Fruit fly (Drosophila melanogaster) whole organism, embryonic: ENCODE results near the gene Lrch.

Experiments used
- Ada2b ChIP-seq: fragments of 200-800 bp; sonication (Bioruptor generic); IDR thresholded peaks from 2 replicates; pipeline ENCODE4 v1.3.6; 2022; ENCODE audit warnings: missing biosample characterization, missing genetic modification characterization
- Atf-2 ChIP-seq: fragments of 200-800 bp; sonication (Bioruptor generic); optimal IDR thresholded peaks from 2 replicates; lab custom pipeline; 2016; ENCODE audit warnings: missing biosample characterization, missing genetic modification characterization
- Blimp-1 ChIP-seq: fragments of 200-800 bp; sonication (Bioruptor generic); optimal IDR thresholded peaks from 3 replicates; lab custom pipeline; 2018; ENCODE audit warnings: missing biosample characterization, missing genetic modification characterization, mild to moderate bottlenecking, moderate library complexity, missing genetic modification reagents
- CG10321 ChIP-seq: fragments of 200-800 bp; sonication (Bioruptor generic); IDR thresholded peaks from 2 replicates; pipeline ENCODE4 v1.3.6; 2022; ENCODE audit warnings: missing biosample characterization, missing genetic modification characterization
- CG12104 ChIP-seq: fragments of 200-800 bp; sonication (Bioruptor generic); optimal IDR thresholded peaks from 3 replicates; lab custom pipeline; 2016; ENCODE audit warnings: missing biosample characterization, missing genetic modification characterization
- CG12219 ChIP-seq: fragments of 200-800 bp; sonication (Bioruptor generic); optimal IDR thresholded peaks from 3 replicates; lab custom pipeline; 2018; ENCODE audit warnings: missing biosample characterization, mild to moderate bottlenecking, missing genetic modification characterization
- CG13123 ChIP-seq: fragments of 200-800 bp; sonication (Bioruptor generic); optimal IDR thresholded peaks from 2 replicates; lab custom pipeline; 2016; ENCODE audit warnings: missing biosample characterization, missing genetic modification characterization
- CG13624 ChIP-seq: fragments of 200-800 bp; sonication (Bioruptor generic); optimal IDR thresholded peaks from 2 replicates; lab custom pipeline; 2016; ENCODE audit warnings: missing biosample characterization, missing genetic modification characterization
- CG14050 ChIP-seq: fragments of 200-800 bp; sonication (Bioruptor generic); IDR thresholded peaks from 3 replicates; pipeline ENCODE4 v1.3.6; 2022; ENCODE audit warnings: missing biosample characterization, missing genetic modification characterization
- CG14441 ChIP-seq: fragments of 200-800 bp; sonication (Bioruptor generic); IDR thresholded peaks from 2 replicates; pipeline ENCODE4 v1.3.6; 2022; ENCODE audit warnings: missing biosample characterization, missing genetic modification characterization
- CG1647 ChIP-seq: fragments of 200-800 bp; sonication (Bioruptor generic); optimal IDR thresholded peaks from 3 replicates; lab custom pipeline; 2016; ENCODE audit warnings: missing biosample characterization, missing genetic modification characterization
- CG17829 ChIP-seq: fragments of 200-800 bp; optimal IDR thresholded peaks from 2 replicates; lab custom pipeline; 2019; ENCODE audit warnings: missing biosample characterization, mild to moderate bottlenecking, missing genetic modification characterization, moderate library complexity
- CG18619 ChIP-seq: fragments of 200-800 bp; sonication (Bioruptor generic); optimal IDR thresholded peaks from 3 replicates; lab custom pipeline; 2017; ENCODE audit warnings: missing biosample characterization, mild to moderate bottlenecking, missing genetic modification characterization
- CG3065 ChIP-seq: fragments of 200-800 bp; sonication (Bioruptor generic); optimal IDR thresholded peaks from 2 replicates; lab custom pipeline; 2016; ENCODE audit warnings: missing biosample characterization, missing genetic modification characterization
- CG34376 ChIP-seq: fragments of 200-800 bp; sonication (Bioruptor generic); optimal IDR thresholded peaks from 2 replicates; lab custom pipeline; 2018; ENCODE audit warnings: missing biosample characterization, mild to moderate bottlenecking, missing genetic modification characterization
- CG4854 ChIP-seq: fragments of 200-800 bp; sonication (Bioruptor generic); optimal IDR thresholded peaks from 2 replicates; lab custom pipeline; 2016; ENCODE audit warnings: missing biosample characterization, missing genetic modification characterization, inconsistent platforms
- CG5180 ChIP-seq: fragments of 200-800 bp; sonication (Bioruptor generic); optimal IDR thresholded peaks from 3 replicates; lab custom pipeline; 2017; ENCODE audit warnings: missing biosample characterization, missing genetic modification characterization, mild to moderate bottlenecking, moderate library complexity, missing genetic modification reagents
- CG7928 ChIP-seq: fragments of 200-800 bp; sonication (Bioruptor generic); optimal IDR thresholded peaks from 2 replicates; lab custom pipeline; 2017; ENCODE audit warnings: missing biosample characterization, mild to moderate bottlenecking, missing genetic modification characterization
- CG8290 ChIP-seq, 3 experiments: fragments of 200-800 bp; sonication (Bioruptor generic); optimal IDR thresholded peaks; 2 replicates each; lab custom pipeline; 2016 to 2019; ENCODE audit warnings: missing biosample characterization in 3 of 3, missing genetic modification characterization in 3 of 3, mild to moderate bottlenecking in 2 of 3, moderate library complexity in 1 of 3
- CG8765 ChIP-seq: fragments of 200-800 bp; sonication (Bioruptor generic); IDR thresholded peaks from 2 replicates; pipeline ENCODE4 v1.3.6; 2022; ENCODE audit warnings: missing biosample characterization, missing genetic modification characterization
- CkIIα-i1 ChIP-seq: fragments of 200-800 bp; sonication (Bioruptor generic); IDR thresholded peaks from 2 replicates; pipeline ENCODE4 v1.3.6; 2022; ENCODE audit warnings: missing biosample characterization, missing genetic modification characterization
- CoRest ChIP-seq: fragments of 200-800 bp; sonication (Bioruptor generic); optimal IDR thresholded peaks from 3 replicates; lab custom pipeline; 2018; ENCODE audit warnings: missing biosample characterization, mild to moderate bottlenecking, missing genetic modification characterization, moderate library complexity
- Dip3 ChIP-seq: fragments of 200-800 bp; sonication (Bioruptor generic); optimal IDR thresholded peaks from 3 replicates; lab custom pipeline; 2016; ENCODE audit warnings: missing biosample characterization, missing genetic modification characterization
- Gsc ChIP-seq: fragments of 200-800 bp; sonication (Bioruptor generic); IDR thresholded peaks from 2 replicates; pipeline ENCODE4 v1.3.6; 2022; ENCODE audit warnings: missing biosample characterization, missing genetic modification characterization
- HmgZ ChIP-seq: fragments of 200-800 bp; sonication (Bioruptor generic); optimal IDR thresholded peaks from 2 replicates; lab custom pipeline; 2018; ENCODE audit warnings: missing biosample characterization, mild to moderate bottlenecking, missing genetic modification characterization
- Meics ChIP-seq: fragments of 200-800 bp; sonication (Bioruptor generic); optimal IDR thresholded peaks from 2 replicates; lab custom pipeline; 2017; ENCODE audit warnings: missing biosample characterization, mild to moderate bottlenecking, missing genetic modification characterization
- Mrtf ChIP-seq: fragments of 200-800 bp; sonication (Bioruptor generic); IDR thresholded peaks from 3 replicates; pipeline ENCODE4 v1.3.6; 2022; ENCODE audit warnings: missing biosample characterization, missing genetic modification characterization
- NC2α ChIP-seq: fragments of 200-800 bp; sonication (Bioruptor generic); optimal IDR thresholded peaks from 2 replicates; lab custom pipeline; 2016; ENCODE audit warnings: missing biosample characterization, missing genetic modification characterization
- NC2β ChIP-seq: fragments of 200-800 bp; sonication (Bioruptor generic); optimal IDR thresholded peaks from 2 replicates; lab custom pipeline; 2016; ENCODE audit warnings: missing biosample characterization, missing genetic modification characterization
- NFAT ChIP-seq: fragments of 200-800 bp; sonication (Bioruptor generic); IDR thresholded peaks from 2 replicates; pipeline ENCODE4 v1.3.6; 2022; ENCODE audit warnings: missing biosample characterization, missing genetic modification characterization
- NfI ChIP-seq: fragments of 200-800 bp; sonication (Bioruptor generic); optimal IDR thresholded peaks from 3 replicates; lab custom pipeline; 2018; ENCODE audit warnings: missing biosample characterization, mild to moderate bottlenecking, missing genetic modification characterization, moderate library complexity
- Opbp ChIP-seq: fragments of 200-800 bp; sonication (Bioruptor generic); IDR thresholded peaks from 3 replicates; pipeline ENCODE4 v1.3.6; 2022; ENCODE audit warnings: missing biosample characterization, missing genetic modification characterization; ENCODE audit not compliant: partially characterized antibody
- amos ChIP-seq: fragments of 200-800 bp; sonication (Bioruptor generic); IDR thresholded peaks from 2 replicates; pipeline ENCODE4 v1.3.6; 2022; ENCODE audit warnings: missing biosample characterization, missing genetic modification characterization; ENCODE audit not compliant: partially characterized antibody
- btn ChIP-seq: fragments of 200-800 bp; sonication (Bioruptor generic); optimal IDR thresholded peaks from 2 replicates; lab custom pipeline; 2016; ENCODE audit warnings: missing biosample characterization, missing genetic modification characterization
- crp ChIP-seq, 2 experiments: fragments of 200-800 bp; sonication (Bioruptor generic); optimal IDR thresholded peaks; 2 replicates in 1 of 2; 3 replicates in 1 of 2; lab custom pipeline; 2017; ENCODE audit warnings: missing biosample characterization in 2 of 2, missing genetic modification characterization in 2 of 2, mild to moderate bottlenecking in 1 of 2, moderate library complexity in 1 of 2
- esg ChIP-seq: fragments of 200-800 bp; sonication (Bioruptor generic); conservative IDR thresholded peaks from 2 replicates; pipeline ENCODE4 v1.3.6; 2022; ENCODE audit warnings: missing biosample characterization, missing genetic modification characterization
- hkb ChIP-seq, 2 experiments: fragments of 200-800 bp in 1 of 2; fragments of >200 bp in 1 of 2; sonication (Bioruptor generic) in 1 of 2; IDR thresholded peaks in 1 of 2; optimal IDR thresholded peaks in 1 of 2; 2 replicates each; pipeline versions ENCODE4 v1.3.6 to Lab custom; 2017 to 2022; ENCODE audit warnings: missing biosample characterization in 1 of 2, missing genetic modification characterization in 1 of 2
- kah ChIP-seq: fragments of 200-800 bp; sonication (Bioruptor generic); optimal IDR thresholded peaks from 2 replicates; lab custom pipeline; 2018; ENCODE audit warnings: missing biosample characterization, mild to moderate bottlenecking, missing genetic modification characterization
- ken ChIP-seq: fragments of 200-800 bp; sonication (Bioruptor generic); IDR thresholded peaks from 3 replicates; pipeline ENCODE4 v1.3.6; 2022; ENCODE audit warnings: missing biosample characterization, missing genetic modification characterization
- knrl ChIP-seq: fragments of 200-800 bp; sonication (Bioruptor generic); IDR thresholded peaks from 3 replicates; pipeline ENCODE4 v1.3.6; 2022; ENCODE audit warnings: missing biosample characterization, missing genetic modification characterization; ENCODE audit not compliant: partially characterized antibody
- luna ChIP-seq: fragments of 200-800 bp; sonication (Bioruptor generic); optimal IDR thresholded peaks from 2 replicates; lab custom pipeline; 2016; ENCODE audit warnings: missing biosample characterization, missing genetic modification characterization
- prd ChIP-seq, 3 experiments: fragments of >200 bp in 2 of 3; fragments of 200-800 bp in 1 of 3; sonication (Bioruptor generic) in 1 of 3; optimal IDR thresholded peaks in 2 of 3; IDR thresholded peaks in 1 of 3; 2 replicates in 2 of 3; 3 replicates in 1 of 3; pipeline versions ENCODE4 v1.3.6 to Lab custom; 2017 to 2022; ENCODE audit warnings: missing biosample characterization in 1 of 3, missing genetic modification characterization in 1 of 3
- row ChIP-seq: fragments of 200-800 bp; sonication (Bioruptor generic); IDR thresholded peaks from 3 replicates; pipeline ENCODE4 v1.3.6; 2022; ENCODE audit warnings: missing biosample characterization, missing genetic modification characterization
- scrt ChIP-seq: fragments of 200-800 bp; sonication (Bioruptor generic); optimal IDR thresholded peaks from 2 replicates; lab custom pipeline; 2018; ENCODE audit warnings: missing biosample characterization, mild to moderate bottlenecking, missing genetic modification characterization, moderate library complexity
- ssp ChIP-seq: fragments of 200-800 bp; sonication (Bioruptor generic); IDR thresholded peaks from 2 replicates; pipeline ENCODE4 v1.3.6; 2022; ENCODE audit warnings: missing biosample characterization, missing genetic modification characterization
- tll ChIP-seq, 2 experiments: fragments of 200-800 bp in 1 of 2; fragments of >200 bp in 1 of 2; sonication (Bioruptor generic) in 1 of 2; optimal IDR thresholded peaks; 2 replicates each; lab custom pipeline; 2017 to 2019; ENCODE audit warnings: missing biosample characterization in 2 of 2, missing genetic modification characterization in 2 of 2, mild to moderate bottlenecking in 1 of 2, moderate library complexity in 1 of 2
- zfh1 ChIP-seq: fragments of 200-800 bp; sonication (Bioruptor generic); IDR thresholded peaks from 3 replicates; pipeline ENCODE4 v1.3.6; 2022; ENCODE audit warnings: missing biosample characterization, missing genetic modification characterization

Lrch gene

DNA sequence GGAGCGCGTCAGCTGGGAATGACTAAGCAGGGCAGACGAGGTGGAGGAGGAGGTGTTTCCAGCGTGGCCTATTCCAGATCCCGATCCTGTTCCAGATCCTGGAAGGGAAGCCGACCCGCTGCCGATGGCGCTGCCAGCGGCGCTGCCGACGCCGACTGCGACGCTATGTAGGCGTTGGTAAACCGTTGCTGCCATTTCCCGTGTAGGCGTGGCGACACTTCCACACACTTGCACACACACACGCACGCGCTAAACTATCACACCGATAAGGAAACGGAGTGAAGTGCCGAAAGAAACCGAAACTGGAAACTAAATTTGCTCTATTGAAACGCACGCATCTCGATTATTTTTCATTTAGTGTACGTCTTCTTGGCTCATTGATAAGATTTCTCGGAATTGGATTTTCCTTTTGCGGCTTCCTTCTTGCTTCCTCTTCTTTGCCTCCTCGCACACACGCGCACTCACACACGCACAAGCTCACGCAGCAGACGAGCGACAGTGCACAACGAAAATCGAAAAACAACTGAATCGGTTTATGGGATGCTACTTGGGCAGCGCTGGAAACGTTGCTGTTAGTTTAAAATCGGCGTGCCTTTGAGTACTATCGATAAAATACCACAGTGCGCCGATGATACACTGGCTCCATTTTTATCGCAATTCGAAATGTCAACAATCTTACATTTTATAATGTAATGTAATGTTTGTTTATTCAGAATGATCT is at the start of gene Lrch (continued):
- no peak for TF ChIP-seq NfI (GFP tag; lab: Kevin White, UChicago)
- TF ChIP-seq Meics (GFP tag; lab: Kevin White, UChicago), result peak; percentile 86
- TF ChIP-seq CG3065 (GFP tag; lab: Kevin White, UChicago), result peak; percentile 88
- no peak for TF ChIP-seq hkb (optimal IDR thresholded peaks at IDR 0.05; lab: Kevin White, UChicago)
- TF ChIP-seq hkb (GFP tag; IDR thresholded peaks at IDR 0.05; lab: Robert Waterston, UW), result peak; percentile 31; the same call in 1 of the 2 replicates
- TF ChIP-seq Gsc (GFP tag; lab: Robert Waterston, UW), result no peak
- no peak for TF ChIP-seq ken (GFP tag; lab: Robert Waterston, UW)
- TF ChIP-seq NC2α (GFP tag; lab: Kevin White, UChicago), result no peak
- no peak for TF ChIP-seq CkIIα-i1 (GFP tag; lab: Robert Waterston, UW)
- no peak for TF ChIP-seq CG1647
- TF ChIP-seq esg, result no peak
- peak; percentile 91 for TF ChIP-seq Opbp (GFP tag; lab: Robert Waterston, UW)
- no peak for TF ChIP-seq CG8290 (GFP tag; optimal IDR thresholded peaks at IDR 0.05; lab: Kevin White, UChicago)
- TF ChIP-seq CG8290 (tag; optimal IDR thresholded peaks at IDR 0.05; lab: Kevin White, UChicago), result peak in 1 of 2 experiments; percentile 75
- TF ChIP-seq Atf-2 (GFP tag; lab: Kevin White, UChicago), result no peak
- no peak for TF ChIP-seq CG13624 (GFP tag; lab: Kevin White, UChicago)
- TF ChIP-seq knrl, result peak; percentile 53
- TF ChIP-seq Mrtf (GFP tag; lab: Robert Waterston, UW), result no peak; the same call in 2 of the 3 replicates
- peak; percentile 14 for TF ChIP-seq NC2β (GFP tag; lab: Kevin White, UChicago)
- TF ChIP-seq CG13123, result no peak
- TF ChIP-seq CG10321 (GFP tag; lab: Robert Waterston, UW), result no peak
- TF ChIP-seq tll (GFP tag; optimal IDR thresholded peaks at IDR 0.05; lab: Kevin White, UChicago), result peak in 1 of 2 experiments; percentile 21
- TF ChIP-seq CG12104 (GFP tag; lab: Kevin White, UChicago), result no peak
- TF ChIP-seq Ada2b (GFP tag; lab: Robert Waterston, UW), result no peak
- TF ChIP-seq kah (GFP tag; lab: Kevin White, UChicago), result peak; percentile 8
- no peak for TF ChIP-seq CG4854 (GFP tag; lab: Kevin White, UChicago)
- no peak for TF ChIP-seq crp (GFP tag; optimal IDR thresholded peaks at IDR 0.05; lab: Kevin White, UChicago)
- TF ChIP-seq CG34376, result peak; percentile 36
- TF ChIP-seq CG17829 (tag; lab: Kevin White, UChicago), result peak; percentile 30
- no peak for TF ChIP-seq btn (GFP tag; lab: Kevin White, UChicago)
- 0 out of 2 replicates have a peak, but pooled peaks have one; percentile 17 for TF ChIP-seq CG14441 (GFP tag; lab: Robert Waterston, UW)
- no peak for TF ChIP-seq ssp
- no peak for TF ChIP-seq Dip3
- TF ChIP-seq CG8765, result no peak
- peak; percentile 34 for TF ChIP-seq HmgZ (tag; lab: Kevin White, UChicago)
- TF ChIP-seq CG7928 (GFP tag; lab: Kevin White, UChicago), result no peak
- TF ChIP-seq CG18619 (GFP tag; lab: Kevin White, UChicago), result no peak
- no peak for TF ChIP-seq CG5180 (GFP tag; lab: Kevin White, UChicago)
- peak; percentile 55 for TF ChIP-seq scrt (GFP tag; lab: Kevin White, UChicago)
- peak; percentile 32 for TF ChIP-seq Blimp-1 (GFP tag; lab: Kevin White, UChicago)
- no peak for TF ChIP-seq prd (optimal IDR thresholded peaks at IDR 0.05; lab: Kevin White, UChicago)
- peak; percentile 30; the same call in 1 of the 3 replicates for TF ChIP-seq prd (GFP tag; IDR thresholded peaks at IDR 0.05; lab: Robert Waterston, UW)
- no peak for TF ChIP-seq CG14050 (GFP tag; lab: Robert Waterston, UW)
- no peak for TF ChIP-seq CoRest (tag; lab: Kevin White, UChicago)
- TF ChIP-seq CG12219 (GFP tag; lab: Kevin White, UChicago), result no peak
- peak; percentile 57; the same call in 1 of the 2 replicates for TF ChIP-seq NFAT (GFP tag; lab: Robert Waterston, UW)
- TF ChIP-seq luna (GFP tag; lab: Kevin White, UChicago), result no peak
- TF ChIP-seq amos (GFP tag; lab: Robert Waterston, UW), result peak; percentile 88
- 0 out of 3 replicates have a peak, but pooled peaks have one; percentile 9 for TF ChIP-seq zfh1 (GFP tag; lab: Robert Waterston, UW)
- no peak for TF ChIP-seq row (GFP tag; lab: Robert Waterston, UW)
